Worm (Caenorhabditis elegans) whole organism, L4 larva: ENCODE results near the gene ugt-54.

Source experiments
- F49E8.2 ChIP-seq: sonication (generic microtip); optimal IDR thresholded peaks from 2 replicates; lab custom pipeline; 2016; ENCODE audit warnings: missing compliant biosample characterization, mild to moderate bottlenecking, missing genetic modification characterization, borderline replicate concordance
- T26A8.4 ChIP-seq: fragments of 200-800 bp; sonication (Bioruptor generic); IDR thresholded peaks from 2 replicates; pipeline ENCODE4 v1.3.6; 2022; ENCODE audit warnings: missing genetic modification characterization, missing compliant biosample characterization
- ZK337.2 ChIP-seq: fragments of 200-800 bp; sonication (Bioruptor generic); IDR thresholded peaks from 2 replicates; pipeline ENCODE4 v1.3.6; 2022; ENCODE audit warnings: missing genetic modification reagents, missing genetic modification characterization, missing compliant biosample characterization
- aha-1 ChIP-seq: fragments of 150-350 bp; peaks from one replicate; lab custom pipeline; 2014; ENCODE audit warnings: missing biosample characterization, missing genetic modification characterization
- aly-2 ChIP-seq: sonication (generic microtip); optimal IDR thresholded peaks from 2 replicates; lab custom pipeline; 2018; ENCODE audit warnings: missing biosample characterization, missing genetic modification characterization
- ceh-20 ChIP-seq: fragments of 200-800 bp; sonication (Bioruptor generic); IDR thresholded peaks from 2 replicates; pipeline ENCODE4 v1.3.6; 2022; ENCODE audit warnings: missing genetic modification reagents, missing genetic modification characterization, missing compliant biosample characterization
- ceh-62 ChIP-seq: sonication (generic microtip); optimal IDR thresholded peaks from 2 replicates; lab custom pipeline; 2017; ENCODE audit warnings: missing biosample characterization, missing genetic modification characterization
- cey-2 ChIP-seq: sonication (generic microtip); optimal IDR thresholded peaks from 3 replicates; lab custom pipeline; 2017; ENCODE audit warnings: missing genetic modification characterization, mild to moderate bottlenecking, missing compliant biosample characterization, antibody characterized with exemption, borderline replicate concordance; ENCODE audit not compliant: insufficient read depth
- daf-8 ChIP-seq: fragments of 200-800 bp; sonication (Bioruptor generic); IDR thresholded peaks from 2 replicates; pipeline ENCODE4 v1.3.6; 2022; ENCODE audit warnings: missing genetic modification characterization, missing compliant biosample characterization
- dmd-6 ChIP-seq: fragments of 200-800 bp; sonication (Bioruptor generic); IDR thresholded peaks from 2 replicates; pipeline ENCODE4 v1.3.6; 2022; ENCODE audit warnings: missing genetic modification reagents, missing genetic modification characterization, missing compliant biosample characterization
- dmd-8 ChIP-seq: fragments of 200-800 bp; sonication (Bioruptor generic); IDR thresholded peaks from 2 replicates; pipeline ENCODE4 v1.3.6; 2022; ENCODE audit warnings: missing genetic modification characterization, missing compliant biosample characterization
- dpl-1 ChIP-seq: fragments of 150-350 bp; optimal IDR thresholded peaks from 2 replicates; lab custom pipeline; 2014; ENCODE audit warnings: missing biosample characterization, missing genetic modification reagents, missing genetic modification characterization
- duxl-1 ChIP-seq: sonication (generic microtip); optimal IDR thresholded peaks from 2 replicates; lab custom pipeline; 2016; ENCODE audit warnings: mild to moderate bottlenecking, missing genetic modification characterization, moderate library complexity, missing compliant biosample characterization; ENCODE audit not compliant: poor library complexity
- hif-1 ChIP-seq, 2 experiments: sonication (generic microtip); optimal IDR thresholded peaks; 2 replicates each; lab custom pipeline; 2016 to 2017; ENCODE audit warnings: missing compliant biosample characterization in 2 of 2, missing genetic modification characterization in 2 of 2, missing genetic modification reagents in 2 of 2, missing genotype in 2 of 2, mild to moderate bottlenecking in 1 of 2
- hlh-11 ChIP-seq: fragments of 200-800 bp; sonication (Bioruptor generic); optimal IDR thresholded peaks from 2 replicates; lab custom pipeline; 2018; ENCODE audit warnings: mild to moderate bottlenecking, missing genetic modification characterization, missing compliant biosample characterization
- hlh-30 ChIP-seq: sonication (generic microtip); optimal IDR thresholded peaks from 2 replicates; lab custom pipeline; 2017; ENCODE audit warnings: antibody characterized with exemption, mild to moderate bottlenecking, missing genetic modification characterization, missing compliant biosample characterization; ENCODE audit not compliant: insufficient read depth
- lin-15B ChIP-seq: fragments of 150-350 bp; sonication (generic microtip); optimal IDR thresholded peaks from 3 replicates; lab custom pipeline; 2014; ENCODE audit warnings: missing biosample characterization, missing genetic modification characterization
- lin-38 ChIP-seq: fragments of 200-800 bp; sonication (Bioruptor generic); IDR thresholded peaks from 2 replicates; pipeline ENCODE4 v1.3.6; 2022; ENCODE audit warnings: missing genetic modification reagents, missing genetic modification characterization, missing compliant biosample characterization
- lsy-2 ChIP-seq, 2 experiments: fragments of 150-350 bp in 1 of 2; sonication (generic microtip) in 1 of 2; optimal IDR thresholded peaks; 2 replicates each; lab custom pipeline; 2014 to 2017; ENCODE audit warnings: missing biosample characterization in 2 of 2, missing genetic modification characterization in 2 of 2
- madf-5 ChIP-seq, 2 experiments: fragments of 200-800 bp; sonication (Bioruptor generic); IDR thresholded peaks; 2 replicates each; pipeline ENCODE4 v1.3.6; 2022; ENCODE audit warnings: missing compliant biosample characterization in 2 of 2, missing genetic modification characterization in 2 of 2
- madf-9 ChIP-seq: fragments of 200-800 bp; sonication (Bioruptor generic); conservative IDR thresholded peaks from 2 replicates; pipeline ENCODE4 v1.3.6; 2022; ENCODE audit warnings: missing genetic modification reagents, missing genetic modification characterization, missing compliant biosample characterization
- mdl-1 ChIP-seq, 2 experiments: fragments of 150-350 bp in 1 of 2; sonication (generic microtip) in 1 of 2; optimal IDR thresholded peaks; 2 replicates each; lab custom pipeline; 2014 to 2017; ENCODE audit warnings: missing biosample characterization in 2 of 2, missing genetic modification characterization in 2 of 2
- mdt-29 ChIP-seq: fragments of 200-800 bp; sonication (Bioruptor generic); IDR thresholded peaks from 2 replicates; pipeline ENCODE4 v1.3.6; 2022; ENCODE audit warnings: missing genetic modification reagents, missing genetic modification characterization, missing compliant biosample characterization
- mes-2 ChIP-seq: sonication (generic microtip); optimal IDR thresholded peaks from 2 replicates; lab custom pipeline; 2016; ENCODE audit warnings: missing genotype, mild to moderate bottlenecking, missing genetic modification characterization, missing compliant biosample characterization; ENCODE audit not compliant: poor library complexity, severe bottlenecking
- mxl-2 ChIP-seq: fragments of 200-800 bp; sonication (Bioruptor generic); conservative IDR thresholded peaks from 2 replicates; pipeline ENCODE4 v1.3.6; 2022; ENCODE audit warnings: missing genetic modification reagents, missing genetic modification characterization, missing compliant biosample characterization
- mxl-3 ChIP-seq: fragments of 200-800 bp; sonication (Bioruptor generic); optimal IDR thresholded peaks from 2 replicates; lab custom pipeline; 2018; ENCODE audit warnings: mild to moderate bottlenecking, missing genetic modification characterization, missing compliant biosample characterization
- nhr-237 ChIP-seq: sonication (generic microtip); optimal IDR thresholded peaks from 2 replicates; lab custom pipeline; 2017; ENCODE audit warnings: missing biosample characterization, missing genetic modification characterization
- nhr-25 ChIP-seq: sonication (generic microtip); optimal IDR thresholded peaks from 2 replicates; lab custom pipeline; 2017; ENCODE audit warnings: missing genetic modification characterization, mild to moderate bottlenecking, missing compliant biosample characterization, antibody characterized with exemption, moderate library complexity, borderline replicate concordance; ENCODE audit not compliant: insufficient read depth
- nhr-28 ChIP-seq: fragments of 150-350 bp; optimal IDR thresholded peaks from 2 replicates; lab custom pipeline; 2014; ENCODE audit warnings: missing biosample characterization, missing genetic modification characterization
- nhr-48 ChIP-seq: sonication (generic microtip); optimal IDR thresholded peaks from 2 replicates; lab custom pipeline; 2016; ENCODE audit warnings: mild to moderate bottlenecking, missing genetic modification characterization, missing compliant biosample characterization
- nhr-77 ChIP-seq: fragments of 150-350 bp; optimal IDR thresholded peaks from 2 replicates; lab custom pipeline; 2014; ENCODE audit warnings: missing biosample characterization, missing genetic modification characterization
- php-3 ChIP-seq: fragments of 200-800 bp; sonication (Bioruptor generic); IDR thresholded peaks from 2 replicates; pipeline ENCODE4 v1.3.6; 2022; ENCODE audit warnings: missing genetic modification reagents, missing genetic modification characterization, missing compliant biosample characterization
- sdz-12 ChIP-seq: fragments of 200-800 bp; sonication (Bioruptor generic); optimal IDR thresholded peaks from 2 replicates; lab custom pipeline; 2018; ENCODE audit warnings: mild to moderate bottlenecking, missing genetic modification characterization, missing compliant biosample characterization
- unc-39 ChIP-seq: sonication (generic microtip); optimal IDR thresholded peaks from 2 replicates; lab custom pipeline; 2017; ENCODE audit warnings: missing biosample characterization, missing genetic modification characterization
- unc-62 ChIP-seq, 3 experiments: fragments of 150-350 bp in 1 of 3; sonication (generic microtip); optimal IDR thresholded peaks in 2 of 3; peaks in 1 of 3; 1 replicate in 1 of 3; 2 replicates in 2 of 3; lab custom pipeline; 2014 to 2017; ENCODE audit warnings: missing biosample characterization in 3 of 3, missing genetic modification characterization in 3 of 3, missing genetic modification reagents in 3 of 3, missing genotype in 1 of 3
- zag-1 ChIP-seq: fragments of 150-350 bp; optimal IDR thresholded peaks from 2 replicates; lab custom pipeline; 2014; ENCODE audit warnings: missing biosample characterization, missing genetic modification characterization
- zfp-3 ChIP-seq: fragments of 200-800 bp; sonication (Bioruptor generic); conservative IDR thresholded peaks from 2 replicates; pipeline ENCODE4 v1.3.6; 2022; ENCODE audit warnings: missing genetic modification reagents, missing genetic modification characterization, missing compliant biosample characterization

ugt-54 gene

DNA sequence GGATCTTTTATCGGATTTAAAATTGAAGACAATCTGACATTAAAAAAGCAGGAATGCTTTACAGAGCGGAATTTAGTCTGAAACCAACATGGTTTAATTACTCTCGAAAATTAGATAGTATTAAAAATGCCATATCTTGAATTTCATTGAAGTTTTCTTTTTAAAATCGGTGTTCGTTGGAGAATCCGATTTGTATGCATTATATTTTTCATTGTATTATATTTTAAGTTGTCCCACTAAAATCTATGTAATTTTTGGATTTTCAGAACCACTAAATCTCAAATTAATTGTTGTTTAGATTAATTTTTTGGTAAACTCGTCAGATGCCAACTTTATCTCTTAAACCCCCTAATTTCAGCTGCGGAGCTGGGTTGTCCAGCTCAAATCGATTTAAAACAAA is 17.1 kb downstream of the ugt-54 start (continued):
- no peak for TF ChIP-seq unc-62 (GFP tag; optimal IDR thresholded peaks at IDR 0.05 in 1 of 2; lab: Kevin White, UChicago)
- no peak for TF ChIP-seq unc-62 (tag; optimal IDR thresholded peaks at IDR 0.05; lab: Kevin White, UChicago)
- no peak for TF ChIP-seq mes-2 (tag; lab: Kevin White, UChicago)
- peak; percentile 19 for TF ChIP-seq nhr-25 (tag; lab: Kevin White, UChicago)
- TF ChIP-seq duxl-1 (tag; lab: Kevin White, UChicago), result no peak
- TF ChIP-seq sdz-12, result no peak
- no peak for TF ChIP-seq daf-8 (GFP tag; lab: Robert Waterston, UW)

DNA sequence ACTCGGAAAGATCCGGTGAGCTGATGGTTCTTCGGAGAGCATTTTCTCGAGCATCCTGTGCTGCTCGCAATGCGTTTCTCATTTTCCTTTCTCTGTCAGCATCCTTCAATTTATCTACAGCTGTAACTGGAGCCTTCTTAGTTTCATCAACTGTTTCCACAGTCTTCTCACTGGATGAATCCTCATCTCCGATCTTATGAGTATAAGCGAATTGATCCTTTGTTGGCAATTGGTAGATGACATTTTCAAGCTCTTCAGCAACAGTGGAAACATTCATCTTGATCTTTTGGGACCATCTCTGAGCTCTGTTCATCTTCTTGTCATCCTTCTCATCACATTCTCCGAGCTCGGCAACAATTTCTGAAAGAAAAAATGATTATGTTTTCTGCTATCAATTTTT is 17.8 kb downstream of the ugt-54 start:
- TF ChIP-seq dmd-6 (GFP tag; lab: Robert Waterston, UW) (no peak), aha-1 (tag; lab: Kevin White, UChicago) (peak; percentile 92)

DNA sequence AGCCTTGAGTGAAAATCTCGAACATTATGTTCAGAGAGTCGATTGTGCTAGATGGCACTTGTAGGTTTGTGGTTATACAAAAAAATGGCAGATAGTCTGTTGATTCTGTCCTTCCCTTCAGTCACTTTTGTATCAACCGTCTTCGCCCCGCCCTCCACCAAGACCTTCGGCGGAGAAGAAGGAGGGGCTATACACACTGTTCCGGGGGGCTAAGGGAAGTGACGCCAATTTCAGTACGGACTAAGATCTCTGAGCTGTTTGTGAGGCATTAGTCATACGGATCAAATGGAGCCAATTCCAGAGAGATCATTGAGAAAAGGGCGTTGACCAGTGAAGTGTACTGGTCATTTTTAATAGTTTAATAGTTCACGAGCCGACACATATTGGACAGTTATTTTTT is 19.1 kb downstream of the ugt-54 start, which contains the start of gene swt-3:
swt-3 (minus strand) TSS at position 101 of the 400 bp plus-strand sequence.
- TF ChIP-seq mxl-2 (GFP tag; lab: Robert Waterston, UW) (peak; percentile 64; the same call in 1 of the 2 replicates), unc-62 (GFP tag; optimal IDR thresholded peaks at IDR 0.05 in 1 of 2; lab: Kevin White, UChicago) (peak in 1 of 2 experiments; percentile 42), unc-62 (tag; optimal IDR thresholded peaks at IDR 0.05; lab: Kevin White, UChicago) (no peak), mdl-1 (tag; optimal IDR thresholded peaks at IDR 0.05; lab: Kevin White, UChicago) (no peak), aha-1 (tag; lab: Kevin White, UChicago) (peak; percentile 44)

DNA sequence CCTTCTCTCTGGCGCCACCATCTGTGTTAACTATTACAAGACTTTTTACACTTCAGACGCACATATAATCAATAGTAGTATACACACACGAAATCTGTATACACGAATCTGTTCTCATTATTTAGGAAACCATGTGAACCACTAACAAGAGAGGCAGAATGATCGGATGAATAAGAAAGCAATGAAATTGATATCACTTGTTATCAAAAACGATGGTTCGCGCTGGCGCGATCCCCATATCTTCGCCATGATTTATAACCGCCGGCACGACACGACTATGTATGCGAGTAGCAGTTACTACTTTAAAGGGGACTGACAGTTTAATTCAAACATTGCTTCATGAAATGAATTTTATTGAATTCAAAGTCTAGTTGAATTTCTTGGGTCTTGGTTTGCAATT is 19.8 kb downstream of the ugt-54 start:
- TF ChIP-seq aha-1 (tag; lab: Kevin White, UChicago) (peak; percentile 60), aly-2 (tag; lab: Kevin White, UChicago) (no peak)

DNA sequence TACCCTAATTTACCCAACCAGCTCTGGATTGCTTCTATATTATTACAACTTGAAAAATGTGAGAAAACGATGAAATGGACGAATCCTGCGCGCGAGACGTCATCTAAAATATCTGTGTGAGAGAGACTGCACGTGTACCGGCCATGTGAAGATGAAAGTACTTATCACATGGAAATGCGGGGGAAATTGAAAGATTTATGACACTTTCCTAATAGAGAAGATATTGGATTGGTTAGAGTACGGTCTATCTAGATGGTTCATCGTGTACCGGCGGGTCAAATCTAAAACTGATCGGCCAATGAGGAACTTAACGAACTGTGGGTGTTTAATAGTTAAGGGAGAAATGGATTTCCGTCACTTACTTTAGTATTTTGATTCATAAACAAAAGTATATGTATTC is 20.5 kb downstream of the ugt-54 start:
- TF ChIP-seq nhr-25 (tag; lab: Kevin White, UChicago) (no peak), F49E8.2 (no peak), ceh-62 (tag; lab: Kevin White, UChicago) (no peak), hlh-11 (tag; lab: Kevin White, UChicago) (peak; percentile 72), zfp-3 (GFP tag; lab: Robert Waterston, UW) (no peak), dmd-6 (GFP tag; lab: Robert Waterston, UW) (peak; percentile 38), unc-39 (tag; lab: Kevin White, UChicago) (no peak), ceh-20 (GFP tag; lab: Robert Waterston, UW) (0 out of 2 replicates have a peak, but pooled peaks have one; percentile 40), hif-1 (tag; optimal IDR thresholded peaks at IDR 0.05; lab: Kevin White, UChicago) (no peak), T26A8.4 (GFP tag; lab: Robert Waterston, UW) (no peak), hlh-30 (tag; lab: Kevin White, UChicago) (peak; percentile 76), nhr-77 (tag; lab: Kevin White, UChicago) (no peak), madf-5 (GFP tag; IDR thresholded peaks at IDR 0.05; lab: Robert Waterston, UW) (no peak), lsy-2 (tag; optimal IDR thresholded peaks at IDR 0.05; lab: Kevin White, UChicago) (peak in 1 of 2 experiments; percentile 54), dpl-1 (GFP tag; lab: Kevin White, UChicago) (peak; percentile 34), mxl-3 (peak; percentile 83), cey-2 (tag; lab: Kevin White, UChicago) (peak; percentile 75), mxl-2 (GFP tag; lab: Robert Waterston, UW) (peak; percentile 81), nhr-48 (tag; lab: Kevin White, UChicago) (peak; percentile 94), php-3 (GFP tag; lab: Robert Waterston, UW) (no peak), mdt-29 (GFP tag; lab: Robert Waterston, UW) (no peak), zag-1 (tag; lab: Kevin White, UChicago) (no peak), nhr-28 (peak; percentile 71), dmd-8 (GFP tag; lab: Robert Waterston, UW) (no peak), nhr-237 (tag; lab: Kevin White, UChicago) (no peak), ZK337.2 (GFP tag; lab: Robert Waterston, UW) (no peak), lin-38 (no peak), lin-15B (tag; lab: Kevin White, UChicago) (no peak), mdl-1 (tag; optimal IDR thresholded peaks at IDR 0.05; lab: Kevin White, UChicago) (peak in 1 of 2 experiments; percentile 87), madf-9 (no peak)
